Fruit fly (Drosophila melanogaster) whole organism, pupa: ENCODE data around the gene Rpp14b.

Experiments used
- CG10348 ChIP-seq: fragments of 200-800 bp; sonication (Bioruptor generic); IDR thresholded peaks from 2 replicates; pipeline ENCODE4 v1.3.6; 2022; ENCODE audit warnings: missing biosample characterization, missing genetic modification characterization
- CG12605 ChIP-seq: fragments of 200-800 bp; sonication (Bioruptor generic); IDR thresholded peaks from 2 replicates; pipeline ENCODE4 v1.3.6; 2022; ENCODE audit warnings: missing biosample characterization, missing genetic modification characterization
- CG13204 ChIP-seq: fragments of 200-800 bp; sonication (Bioruptor generic); optimal IDR thresholded peaks from 2 replicates; lab custom pipeline; 2018; ENCODE audit warnings: missing biosample characterization, mild to moderate bottlenecking, missing genetic modification characterization, moderate library complexity
- CG14655 ChIP-seq: fragments of 200-800 bp; sonication (Bioruptor generic); optimal IDR thresholded peaks from 3 replicates; lab custom pipeline; 2017; ENCODE audit warnings: mild to moderate bottlenecking, missing biosample characterization, missing genetic modification reagents, missing genetic modification characterization
- CG15710 ChIP-seq: fragments of 200-800 bp; sonication (Bioruptor generic); optimal IDR thresholded peaks from 2 replicates; lab custom pipeline; 2018; ENCODE audit warnings: missing biosample characterization, mild to moderate bottlenecking, missing genetic modification characterization, moderate library complexity
- CG17806 ChIP-seq: fragments of 200-800 bp; sonication (Bioruptor generic); optimal IDR thresholded peaks from 2 replicates; lab custom pipeline; 2018; ENCODE audit warnings: missing biosample characterization, mild to moderate bottlenecking, missing genetic modification characterization, moderate library complexity
- CG32121 ChIP-seq: fragments of 200-800 bp; sonication (Bioruptor generic); IDR thresholded peaks from 2 replicates; pipeline ENCODE4 v1.3.6; 2022; ENCODE audit warnings: missing biosample characterization, missing genetic modification characterization
- CG34367 ChIP-seq: fragments of 200-800 bp; sonication (Bioruptor generic); optimal IDR thresholded peaks from 2 replicates; lab custom pipeline; 2018; ENCODE audit warnings: missing biosample characterization, mild to moderate bottlenecking, missing genetic modification characterization
- CG4496 ChIP-seq: fragments of 200-800 bp; sonication (Bioruptor generic); IDR thresholded peaks from 3 replicates; pipeline ENCODE4 v1.3.6; 2022; ENCODE audit warnings: missing biosample characterization, missing genetic modification characterization
- CG8159 ChIP-seq: fragments of 200-800 bp; sonication (Bioruptor generic); optimal IDR thresholded peaks from 3 replicates; lab custom pipeline; 2018; ENCODE audit warnings: missing biosample characterization, mild to moderate bottlenecking, missing genetic modification characterization, moderate library complexity
- CG8301 ChIP-seq: fragments of 200-800 bp; sonication (Bioruptor generic); optimal IDR thresholded peaks from 2 replicates; lab custom pipeline; 2018; ENCODE audit warnings: missing biosample characterization, mild to moderate bottlenecking, missing genetic modification characterization
- CG9948 ChIP-seq: fragments of 200-800 bp; sonication (Bioruptor generic); optimal IDR thresholded peaks from 2 replicates; lab custom pipeline; 2018; ENCODE audit warnings: missing biosample characterization, mild to moderate bottlenecking, missing genetic modification characterization, moderate library complexity
- D1 ChIP-seq: fragments of 200-800 bp; sonication (Bioruptor generic); optimal IDR thresholded peaks from 2 replicates; lab custom pipeline; 2018; ENCODE audit warnings: missing biosample characterization, mild to moderate bottlenecking, missing genetic modification characterization, moderate library complexity
- EcR ChIP-seq: fragments of 200-800 bp; sonication (Bioruptor generic); optimal IDR thresholded peaks from 3 replicates; lab custom pipeline; 2019; ENCODE audit warnings: missing biosample characterization, missing genetic modification characterization, mild to moderate bottlenecking, moderate library complexity, missing genetic modification reagents
- Ets98B ChIP-seq: fragments of 200-800 bp; sonication (Bioruptor generic); IDR thresholded peaks from 2 replicates; pipeline ENCODE4 v1.3.6; 2022; ENCODE audit warnings: missing biosample characterization, missing genetic modification characterization
- Pif1A ChIP-seq: fragments of 200-800 bp; sonication (Bioruptor generic); optimal IDR thresholded peaks from 3 replicates; lab custom pipeline; 2016; ENCODE audit warnings: missing biosample characterization, missing genetic modification characterization
- Pif1B ChIP-seq: fragments of 200-800 bp; sonication (Bioruptor generic); optimal IDR thresholded peaks from 3 replicates; lab custom pipeline; 2016; ENCODE audit warnings: missing biosample characterization, missing genetic modification characterization
- Snoo ChIP-seq: fragments of 200-800 bp; sonication (Bioruptor generic); optimal IDR thresholded peaks from 3 replicates; lab custom pipeline; 2017; ENCODE audit warnings: missing biosample characterization, mild to moderate bottlenecking, missing genetic modification characterization, inconsistent platforms
- fd96Ca ChIP-seq: fragments of 200-800 bp; sonication (Bioruptor generic); IDR thresholded peaks from 3 replicates; pipeline ENCODE4 v1.3.6; 2022; ENCODE audit warnings: missing biosample characterization, missing genetic modification characterization
- gl ChIP-seq: fragments of 200-800 bp; sonication (Bioruptor generic); optimal IDR thresholded peaks from 2 replicates; lab custom pipeline; 2018; ENCODE audit warnings: missing biosample characterization, mild to moderate bottlenecking, missing genetic modification characterization
- rn ChIP-seq: fragments of 200-800 bp; sonication (Bioruptor generic); IDR thresholded peaks from 2 replicates; pipeline ENCODE4 v1.3.6; 2022; ENCODE audit warnings: missing biosample characterization, missing genetic modification characterization

Gene Rpp14b

dm6 chr3R:30014977-30015514, 40.7 kb upstream of the Rpp14b start, which contains the start of gene CG7920:
Gene CG7920 (minus strand): TSS chr3R:30015284.
- TF ChIP-seq Ets98B (GFP tag; lab: Robert Waterston, UW) (peak; percentile 40; the same call in 1 of the 2 replicates), CG12605 (GFP tag; lab: Robert Waterston, UW) (peak; percentile 44; the same call in 1 of the 2 replicates), CG34367 (peak; percentile 7), CG4496 (GFP tag; lab: Robert Waterston, UW) (0 out of 3 replicates have a peak, but pooled peaks have one; percentile 36), CG8159 (no peak), CG17806 (tag; lab: Kevin White, UChicago) (peak; percentile 6), CG32121 (GFP tag; lab: Robert Waterston, UW) (0 out of 2 replicates have a peak, but pooled peaks have one; percentile 24), fd96Ca (GFP tag; lab: Robert Waterston, UW) (no peak), CG8301 (peak; percentile 6), CG13204 (GFP tag; lab: Kevin White, UChicago) (peak; percentile 45), CG15710 (no peak)

dm6 chr3R:30021009-30021408, 34.7 kb upstream of the Rpp14b start:
- TF ChIP-seq CG9948 = peak; percentile 20
- peak; percentile 27 for TF ChIP-seq CG8159
- TF ChIP-seq fd96Ca (GFP tag; lab: Robert Waterston, UW) = peak; percentile 37; the same call in 1 of the 3 replicates
- no peak for TF ChIP-seq Pif1A (GFP tag; lab: Kevin White, UChicago)
- TF ChIP-seq CG10348 (GFP tag; lab: Robert Waterston, UW) = no peak
- no peak for TF ChIP-seq Snoo (tag; lab: Kevin White, UChicago)
- TF ChIP-seq rn = 0 out of 2 replicates have a peak, but pooled peaks have one; percentile 21
- peak; percentile 73 for TF ChIP-seq CG32121 (GFP tag; lab: Robert Waterston, UW)
- peak; percentile 57 for TF ChIP-seq Ets98B (GFP tag; lab: Robert Waterston, UW)
- no peak for TF ChIP-seq CG13204 (GFP tag; lab: Kevin White, UChicago)
- TF ChIP-seq CG8301 = peak; percentile 44
- peak; percentile 64; the same call in 2 of the 3 replicates for TF ChIP-seq CG4496 (GFP tag; lab: Robert Waterston, UW)
- TF ChIP-seq CG15710 = peak; percentile 9
- TF ChIP-seq CG17806 (tag; lab: Kevin White, UChicago) = peak; percentile 8
- no peak for TF ChIP-seq D1 (tag; lab: Kevin White, UChicago)

dm6 chr3R:30021559-30022451, 34.0 kb upstream of the Rpp14b start, which contains the start of gene Mgat2:
Gene Mgat2 (minus strand): TSS chr3R:30022221.
- TF ChIP-seq CG17806 (tag; lab: Kevin White, UChicago) (peak; percentile 2), CG10348 (GFP tag; lab: Robert Waterston, UW) (no peak), Snoo (tag; lab: Kevin White, UChicago) (peak; percentile 17), CG12605 (GFP tag; lab: Robert Waterston, UW) (peak; percentile 47), rn (no peak), D1 (tag; lab: Kevin White, UChicago) (no peak), CG4496 (GFP tag; lab: Robert Waterston, UW) (peak; percentile 61; the same call in 2 of the 3 replicates), CG13204 (GFP tag; lab: Kevin White, UChicago) (peak; percentile 98), Ets98B (GFP tag; lab: Robert Waterston, UW) (peak; percentile 65; the same call in 1 of the 2 replicates)

- TF ChIP-seq CG8301 = no peak
- no peak for TF ChIP-seq fd96Ca (GFP tag; lab: Robert Waterston, UW)
- peak; percentile 93 for TF ChIP-seq EcR
These were observed 33.2 kb upstream of the Rpp14b start, which contains the start of the genes RpS28a and Axn for dm6 chr3R:30022452-30023028. Gene RpS28a (minus strand): TSS chr3R:30022648. Gene Axn (plus strand): TSS chr3R:30022842.

dm6 chr3R:30023445-30023844, 32.3 kb upstream of the Rpp14b start:
- TF ChIP-seq gl (no peak), Pif1A (GFP tag; lab: Kevin White, UChicago) (no peak), Ets98B (GFP tag; lab: Robert Waterston, UW) (no peak), CG8159 (no peak), CG9948 (no peak), Snoo (tag; lab: Kevin White, UChicago) (no peak), rn (no peak), CG8301 (no peak), CG17806 (tag; lab: Kevin White, UChicago) (no peak), CG13204 (GFP tag; lab: Kevin White, UChicago) (no peak), EcR (no peak), CG32121 (GFP tag; lab: Robert Waterston, UW) (no peak), D1 (tag; lab: Kevin White, UChicago) (no peak), CG14655 (no peak), CG12605 (GFP tag; lab: Robert Waterston, UW) (no peak), CG4496 (GFP tag; lab: Robert Waterston, UW) (no peak), CG10348 (GFP tag; lab: Robert Waterston, UW) (no peak)

- TF ChIP-seq CG34367 (no peak), CG8159 (no peak), CG32121 (GFP tag; lab: Robert Waterston, UW) (no peak), CG13204 (GFP tag; lab: Kevin White, UChicago) (no peak), EcR (no peak), D1 (tag; lab: Kevin White, UChicago) (no peak), CG10348 (GFP tag; lab: Robert Waterston, UW) (no peak), CG8301 (no peak), CG12605 (GFP tag; lab: Robert Waterston, UW) (no peak), Pif1B (no peak), CG15710 (no peak), gl (no peak), Pif1A (GFP tag; lab: Kevin White, UChicago) (no peak), CG14655 (no peak), rn (no peak), Ets98B (GFP tag; lab: Robert Waterston, UW) (no peak), Snoo (tag; lab: Kevin White, UChicago) (no peak), fd96Ca (GFP tag; lab: Robert Waterston, UW) (no peak)
- TF ChIP-seq, all 21 proteins: peak for 0
These were observed 25.7 kb upstream of the Rpp14b start for dm6 chr3R:30030061-30030460.
